Fruit fly (Drosophila melanogaster) whole organism, embryonic: ENCODE results near the gene pit.

Experiments
- Atf3 ChIP-seq: fragments of 200-800 bp; sonication (Bioruptor generic); optimal IDR thresholded peaks from 3 replicates; lab custom pipeline; 2016; ENCODE audit warnings: missing biosample characterization, missing genetic modification characterization
- CG10321 ChIP-seq: fragments of 200-800 bp; sonication (Bioruptor generic); IDR thresholded peaks from 2 replicates; pipeline ENCODE4 v1.3.6; 2022; ENCODE audit warnings: missing biosample characterization, missing genetic modification characterization
- CG10654 ChIP-seq: fragments of 200-800 bp; sonication (Bioruptor generic); optimal IDR thresholded peaks from 2 replicates; lab custom pipeline; 2016; ENCODE audit warnings: missing biosample characterization, missing genetic modification characterization
- CG12769 ChIP-seq: fragments of 200-800 bp; sonication (Bioruptor generic); optimal IDR thresholded peaks from 2 replicates; lab custom pipeline; 2019; ENCODE audit warnings: missing biosample characterization, mild to moderate bottlenecking, missing genetic modification characterization, moderate library complexity
- CG15696 ChIP-seq: fragments of 200-800 bp; sonication (Bioruptor generic); optimal IDR thresholded peaks from 2 replicates; lab custom pipeline; 2019; ENCODE audit warnings: missing biosample characterization, mild to moderate bottlenecking, missing genetic modification characterization, moderate library complexity
- CG16813 ChIP-seq: fragments of 200-800 bp; sonication (Bioruptor generic); IDR thresholded peaks from 3 replicates; pipeline ENCODE4 v1.3.6; 2022; ENCODE audit warnings: missing biosample characterization, missing genetic modification characterization; ENCODE audit not compliant: partially characterized antibody
- CG2712 ChIP-seq: fragments of 200-800 bp; optimal IDR thresholded peaks from 3 replicates; lab custom pipeline; 2019; ENCODE audit warnings: missing biosample characterization, mild to moderate bottlenecking, missing genetic modification characterization, moderate library complexity
- CG30020 ChIP-seq: fragments of 200-800 bp; optimal IDR thresholded peaks from 2 replicates; lab custom pipeline; 2019; ENCODE audit warnings: missing biosample characterization, mild to moderate bottlenecking, missing genetic modification characterization, moderate library complexity
- CG42726 ChIP-seq: fragments of 200-800 bp; sonication (Bioruptor generic); IDR thresholded peaks from 2 replicates; pipeline ENCODE4 v1.3.6; 2022; ENCODE audit warnings: missing biosample characterization, missing genetic modification characterization; ENCODE audit not compliant: partially characterized antibody
- CG4328 ChIP-seq: fragments of 200-800 bp; sonication (Bioruptor generic); optimal IDR thresholded peaks from 3 replicates; lab custom pipeline; 2017; ENCODE audit warnings: missing biosample characterization, missing genetic modification reagents, missing genetic modification characterization
- CG6791 ChIP-seq: fragments of 200-800 bp; sonication (Bioruptor generic); IDR thresholded peaks from 3 replicates; pipeline ENCODE4 v1.3.6; 2022; ENCODE audit warnings: missing biosample characterization, missing genetic modification characterization; ENCODE audit not compliant: partially characterized antibody
- CG7556 ChIP-seq: fragments of 200-800 bp; sonication (Bioruptor generic); optimal IDR thresholded peaks from 2 replicates; lab custom pipeline; 2017; ENCODE audit warnings: missing biosample characterization, mild to moderate bottlenecking, missing genetic modification characterization
- CG7928 ChIP-seq: fragments of 200-800 bp; sonication (Bioruptor generic); optimal IDR thresholded peaks from 2 replicates; lab custom pipeline; 2017; ENCODE audit warnings: missing biosample characterization, mild to moderate bottlenecking, missing genetic modification characterization
- CG8944 ChIP-seq: fragments of 200-800 bp; sonication (Bioruptor generic); optimal IDR thresholded peaks from 3 replicates; lab custom pipeline; 2016; ENCODE audit warnings: missing biosample characterization, missing genetic modification characterization
- CkIIα-i1 ChIP-seq: fragments of 200-800 bp; sonication (Bioruptor generic); IDR thresholded peaks from 2 replicates; pipeline ENCODE4 v1.3.6; 2022; ENCODE audit warnings: missing biosample characterization, missing genetic modification characterization
- D ChIP-seq, 2 experiments: fragments of 200-800 bp in 1 of 2; fragments of >200 bp in 1 of 2; sonication (Bioruptor generic) in 1 of 2; optimal IDR thresholded peaks; 2 replicates in 1 of 2; 3 replicates in 1 of 2; lab custom pipeline; 2017; ENCODE audit warnings: mild to moderate bottlenecking in 1 of 2, missing biosample characterization in 1 of 2, missing genetic modification characterization in 1 of 2, missing genetic modification reagents in 1 of 2
- Deaf1 ChIP-seq: fragments of 200-800 bp; optimal IDR thresholded peaks from 3 replicates; lab custom pipeline; 2019; ENCODE audit warnings: missing biosample characterization, mild to moderate bottlenecking, missing genetic modification characterization, moderate library complexity
- Doc3 ChIP-seq: fragments of 200-800 bp; sonication (Bioruptor generic); IDR thresholded peaks from 3 replicates; pipeline ENCODE4 v1.3.6; 2022; ENCODE audit warnings: missing biosample characterization, missing genetic modification characterization; ENCODE audit not compliant: partially characterized antibody
- Elba2 ChIP-seq: fragments of 200-800 bp; sonication (Bioruptor generic); optimal IDR thresholded peaks from 3 replicates; lab custom pipeline; 2016; ENCODE audit warnings: missing biosample characterization, missing genetic modification characterization
- Ets65A ChIP-seq: fragments of 200-800 bp; sonication (Bioruptor generic); peaks from one replicate; lab custom pipeline; 2016; ENCODE audit warnings: missing biosample characterization, missing genetic modification characterization
- H2.0 ChIP-seq: fragments of 200-800 bp; sonication (Bioruptor generic); IDR thresholded peaks from 2 replicates; pipeline ENCODE4 v1.3.6; 2022; ENCODE audit warnings: missing biosample characterization, missing genetic modification characterization
- Med ChIP-seq: fragments of 200-800 bp; sonication (Bioruptor generic); peaks from one replicate; lab custom pipeline; 2016; ENCODE audit warnings: missing biosample characterization, missing genetic modification characterization, mild to moderate bottlenecking, inconsistent platforms, moderate library complexity
- Mes4 ChIP-seq: fragments of 200-800 bp; sonication (Bioruptor generic); optimal IDR thresholded peaks from 2 replicates; lab custom pipeline; 2016; ENCODE audit warnings: missing biosample characterization, missing genetic modification characterization
- TFAM ChIP-seq: fragments of 200-800 bp; sonication (Bioruptor generic); optimal IDR thresholded peaks from 2 replicates; lab custom pipeline; 2017; ENCODE audit warnings: missing biosample characterization, missing genetic modification characterization, inconsistent platforms
- ato ChIP-seq: fragments of 200-800 bp; sonication (Bioruptor generic); IDR thresholded peaks from 2 replicates; pipeline ENCODE4 v1.3.6; 2022; ENCODE audit warnings: missing biosample characterization, missing genetic modification characterization; ENCODE audit not compliant: partially characterized antibody
- bbx ChIP-seq: fragments of 200-800 bp; sonication (Bioruptor generic); IDR thresholded peaks from 2 replicates; pipeline ENCODE4 v1.3.6; 2022; ENCODE audit warnings: missing biosample characterization, missing genetic modification characterization; ENCODE audit not compliant: partially characterized antibody
- chinmo ChIP-seq: fragments of 200-800 bp; sonication (Bioruptor generic); IDR thresholded peaks from 4 replicates; pipeline ENCODE4 v1.3.6; 2022; ENCODE audit warnings: missing biosample characterization, missing genetic modification characterization; ENCODE audit not compliant: partially characterized antibody
- chm ChIP-seq: fragments of 200-800 bp; sonication (Bioruptor generic); IDR thresholded peaks from 2 replicates; pipeline ENCODE4 v1.3.6; 2022; ENCODE audit warnings: missing biosample characterization, missing genetic modification characterization
- cwo ChIP-seq: fragments of 200-800 bp; sonication (Bioruptor generic); optimal IDR thresholded peaks from 3 replicates; lab custom pipeline; 2017; ENCODE audit warnings: missing biosample characterization, missing genetic modification characterization, mild to moderate bottlenecking, moderate library complexity, missing genetic modification reagents
- danr ChIP-seq: fragments of 200-800 bp; sonication (Bioruptor generic); IDR thresholded peaks from 2 replicates; pipeline ENCODE4 v1.3.6; 2022; ENCODE audit warnings: missing biosample characterization, missing genetic modification characterization
- disco-r ChIP-seq: fragments of 200-800 bp; sonication (Bioruptor generic); optimal IDR thresholded peaks from 2 replicates; lab custom pipeline; 2016; ENCODE audit warnings: missing biosample characterization, missing genetic modification characterization
- en ChIP-seq: fragments of 200-800 bp; sonication (Bioruptor generic); optimal IDR thresholded peaks from 2 replicates; lab custom pipeline; 2016; ENCODE audit warnings: missing biosample characterization, missing genetic modification characterization
- fu2 ChIP-seq: fragments of 200-800 bp; sonication (Bioruptor generic); optimal IDR thresholded peaks from 2 replicates; lab custom pipeline; 2016; ENCODE audit warnings: missing biosample characterization, missing genetic modification characterization
- gro ChIP-seq: fragments of 200-800 bp; sonication (Bioruptor generic); optimal IDR thresholded peaks from 2 replicates; lab custom pipeline; 2016; ENCODE audit warnings: missing biosample characterization, missing genetic modification characterization
- gsb-n ChIP-seq: fragments of 200-800 bp; sonication (Bioruptor generic); optimal IDR thresholded peaks from 3 replicates; lab custom pipeline; 2018; ENCODE audit warnings: missing biosample characterization, mild to moderate bottlenecking, missing genetic modification characterization
- jing ChIP-seq: fragments of 200-800 bp; sonication (Bioruptor generic); optimal IDR thresholded peaks from 2 replicates; lab custom pipeline; 2018; ENCODE audit warnings: missing biosample characterization, mild to moderate bottlenecking, missing genetic modification characterization
- jumu ChIP-seq: fragments of 200-800 bp; sonication (Bioruptor generic); optimal IDR thresholded peaks from 3 replicates; lab custom pipeline; 2016; ENCODE audit warnings: missing biosample characterization, missing genetic modification characterization
- kah ChIP-seq: fragments of 200-800 bp; sonication (Bioruptor generic); optimal IDR thresholded peaks from 2 replicates; lab custom pipeline; 2018; ENCODE audit warnings: missing biosample characterization, mild to moderate bottlenecking, missing genetic modification characterization
- lilli ChIP-seq: fragments of 200-800 bp; sonication (Bioruptor generic); optimal IDR thresholded peaks from 3 replicates; lab custom pipeline; 2016; ENCODE audit warnings: missing biosample characterization, missing genetic modification characterization
- lmd ChIP-seq: fragments of 200-800 bp; sonication (Bioruptor generic); IDR thresholded peaks from 2 replicates; pipeline ENCODE4 v1.3.6; 2022; ENCODE audit warnings: missing biosample characterization, missing genetic modification characterization
- psq ChIP-seq: fragments of 200-800 bp; sonication (Bioruptor generic); optimal IDR thresholded peaks from 2 replicates; lab custom pipeline; 2017; ENCODE audit warnings: missing biosample characterization, missing genetic modification characterization
- sens ChIP-seq: fragments of 200-800 bp; sonication (Bioruptor generic); peaks from one replicate; lab custom pipeline; 2016; ENCODE audit warnings: missing biosample characterization, missing genetic modification characterization
- sna ChIP-seq: fragments of 200-800 bp; sonication (Bioruptor generic); IDR thresholded peaks from 2 replicates; pipeline ENCODE4 v1.3.6; 2022; ENCODE audit warnings: missing biosample characterization, missing genetic modification characterization; ENCODE audit not compliant: partially characterized antibody
- sob ChIP-seq: fragments of 200-800 bp; sonication (Bioruptor generic); IDR thresholded peaks from 2 replicates; pipeline ENCODE4 v1.3.6; 2022; ENCODE audit warnings: missing biosample characterization, missing genetic modification characterization
- stwl ChIP-seq: fragments of 200-800 bp; sonication (Bioruptor generic); optimal IDR thresholded peaks from 3 replicates; lab custom pipeline; 2018; ENCODE audit warnings: missing biosample characterization, mild to moderate bottlenecking, missing genetic modification characterization, moderate library complexity
- trem ChIP-seq: fragments of 200-800 bp; optimal IDR thresholded peaks from 3 replicates; lab custom pipeline; 2019; ENCODE audit warnings: missing biosample characterization, mild to moderate bottlenecking, missing genetic modification characterization, moderate library complexity
- trh ChIP-seq: fragments of 200-800 bp; sonication (Bioruptor generic); optimal IDR thresholded peaks from 2 replicates; lab custom pipeline; 2016; ENCODE audit warnings: missing biosample characterization, missing genetic modification characterization
- tup ChIP-seq: fragments of 200-800 bp; sonication (Bioruptor generic); optimal IDR thresholded peaks from 2 replicates; lab custom pipeline; 2016; ENCODE audit warnings: missing biosample characterization, mild to moderate bottlenecking, missing genetic modification characterization, moderate library complexity
- tx ChIP-seq: fragments of 200-800 bp; sonication (Bioruptor generic); optimal IDR thresholded peaks from 2 replicates; lab custom pipeline; 2016; ENCODE audit warnings: missing biosample characterization, missing genetic modification characterization
- vnd ChIP-seq: fragments of 200-800 bp; sonication (Bioruptor generic); IDR thresholded peaks from 3 replicates; pipeline ENCODE4 v1.3.6; 2022; ENCODE audit warnings: missing biosample characterization, missing genetic modification characterization; ENCODE audit not compliant: partially characterized antibody
- wdn ChIP-seq: fragments of 200-800 bp; sonication (Bioruptor generic); IDR thresholded peaks from 2 replicates; pipeline ENCODE4 v1.3.6; 2022; ENCODE audit warnings: missing biosample characterization, missing genetic modification characterization

pit gene

dm6 chr3R:22046723-22047122 lies 12.6 kb downstream of the pit start:
- no peak for TF ChIP-seq Atf3
- TF ChIP-seq CG10321 (GFP tag; lab: Robert Waterston, UW) = no peak
- TF ChIP-seq CG42726 (GFP tag; lab: Robert Waterston, UW) = no peak
- no peak for TF ChIP-seq fu2
- no peak for TF ChIP-seq sna (GFP tag; lab: Robert Waterston, UW)
- TF ChIP-seq tup (GFP tag; lab: Kevin White, UChicago) = no peak
- TF ChIP-seq chm = peak; percentile 63
- no peak for TF ChIP-seq CG7928 (GFP tag; lab: Kevin White, UChicago)
- no peak for TF ChIP-seq stwl
- no peak for TF ChIP-seq CG30020
- no peak for TF ChIP-seq gsb-n (tag; lab: Kevin White, UChicago)
- TF ChIP-seq CkIIα-i1 = no peak
- no peak for TF ChIP-seq lilli (GFP tag; lab: Kevin White, UChicago)
- no peak for TF ChIP-seq H2.0 (GFP tag; lab: Robert Waterston, UW)
- no peak for TF ChIP-seq CG15696 (tag; lab: Kevin White, UChicago)
- no peak for TF ChIP-seq en (GFP tag; lab: Kevin White, UChicago)
- no peak for TF ChIP-seq CG8944 (GFP tag; lab: Kevin White, UChicago)
- no peak for TF ChIP-seq CG16813
- TF ChIP-seq CG4328 = no peak
- no peak for TF ChIP-seq psq (GFP tag; lab: Kevin White, UChicago)
- peak; percentile 81 for TF ChIP-seq Ets65A (GFP tag; lab: Kevin White, UChicago)
- no peak for TF ChIP-seq tx (GFP tag; lab: Kevin White, UChicago)
- TF ChIP-seq ato (GFP tag; lab: Robert Waterston, UW) = 0 out of 2 replicates have a peak, but pooled peaks have one; percentile 40
- no peak for TF ChIP-seq wdn (GFP tag; lab: Robert Waterston, UW)
- TF ChIP-seq Med (GFP tag; lab: Kevin White, UChicago) = peak; percentile 78
- TF ChIP-seq jing (GFP tag; lab: Kevin White, UChicago) = no peak
- peak; percentile 85; the same call in 2 of the 4 replicates for TF ChIP-seq chinmo (GFP tag; lab: Robert Waterston, UW)
- no peak for TF ChIP-seq lmd (GFP tag; lab: Robert Waterston, UW)
- TF ChIP-seq CG12769 = peak; percentile 39
- no peak for TF ChIP-seq Elba2 (GFP tag; lab: Kevin White, UChicago)
- no peak for TF ChIP-seq jumu (GFP tag; lab: Kevin White, UChicago)
- TF ChIP-seq Doc3 (GFP tag; lab: Robert Waterston, UW) = no peak
- TF ChIP-seq gro = no peak
- TF ChIP-seq trh (GFP tag; lab: Kevin White, UChicago) = no peak
- no peak for TF ChIP-seq trem (tag; lab: Kevin White, UChicago)
- no peak for TF ChIP-seq CG6791
- TF ChIP-seq CG2712 (tag; lab: Kevin White, UChicago) = no peak
- TF ChIP-seq cwo (GFP tag; lab: Kevin White, UChicago) = peak; percentile 81
- no peak for TF ChIP-seq vnd
- TF ChIP-seq bbx (GFP tag; lab: Robert Waterston, UW) = no peak
- no peak for TF ChIP-seq TFAM
- TF ChIP-seq CG10654 = no peak
- TF ChIP-seq CG7556 = no peak
- no peak for TF ChIP-seq kah (GFP tag; lab: Kevin White, UChicago)
- TF ChIP-seq Mes4 (GFP tag; lab: Kevin White, UChicago) = no peak
- TF ChIP-seq sens = no peak
- no peak for TF ChIP-seq sob
- TF ChIP-seq D (optimal IDR thresholded peaks at IDR 0.05; lab: Kevin White, UChicago) = no peak
- no peak for TF ChIP-seq D (GFP tag; optimal IDR thresholded peaks at IDR 0.05; lab: Kevin White, UChicago)
- no peak for TF ChIP-seq disco-r (GFP tag; lab: Kevin White, UChicago)
- no peak for TF ChIP-seq danr
- TF ChIP-seq Deaf1 = peak; percentile 20
